Worm (Caenorhabditis elegans) whole organism, L3 larva: Measurements from ENCODE around the gene K02D3.2.

Experiments
- ceh-9 ChIP-seq: sonication (generic microtip); optimal IDR thresholded peaks from 2 replicates; lab custom pipeline; 2018; ENCODE audit warnings: missing biosample characterization, missing genetic modification characterization
- elt-3 ChIP-seq, 3 experiments: fragments of 150-350 bp in 1 of 3; sonication (generic microtip) in 2 of 3; optimal IDR thresholded peaks; 2 replicates in 2 of 3; 4 replicates in 1 of 3; lab custom pipeline; 2014 to 2017; ENCODE audit warnings: missing biosample characterization in 3 of 3, missing genetic modification characterization in 3 of 3
- fkh-10 ChIP-seq: sonication (generic microtip); optimal IDR thresholded peaks from 2 replicates; lab custom pipeline; 2017; ENCODE audit warnings: missing biosample characterization, missing genetic modification reagents, missing genetic modification characterization
- fos-1 ChIP-seq: fragments of 150-350 bp; optimal IDR thresholded peaks from 2 replicates; lab custom pipeline; 2014; ENCODE audit warnings: missing biosample characterization, missing genetic modification characterization
- nhr-11 ChIP-seq: fragments of 150-350 bp; optimal IDR thresholded peaks from 2 replicates; lab custom pipeline; 2014; ENCODE audit warnings: missing biosample characterization, missing genetic modification characterization
- nhr-23 ChIP-seq: fragments of 150-350 bp; optimal IDR thresholded peaks from 2 replicates; lab custom pipeline; 2014; ENCODE audit warnings: missing biosample characterization, missing genetic modification reagents, missing genetic modification characterization
- nhr-25 ChIP-seq: sonication (generic microtip); optimal IDR thresholded peaks from 2 replicates; lab custom pipeline; 2017; ENCODE audit warnings: missing biosample characterization, missing genetic modification characterization
- skn-1 ChIP-seq: fragments of 150-350 bp; optimal IDR thresholded peaks from 2 replicates; lab custom pipeline; 2014; ENCODE audit warnings: missing biosample characterization, missing genetic modification characterization
- tbx-2 ChIP-seq: sonication (generic microtip); optimal IDR thresholded peaks from 2 replicates; lab custom pipeline; 2016; ENCODE audit warnings: mild to moderate bottlenecking, missing genetic modification characterization, missing compliant biosample characterization
- unc-62 ChIP-seq: fragments of 150-350 bp; sonication (generic microtip); optimal IDR thresholded peaks from 4 replicates; lab custom pipeline; 2014; ENCODE audit warnings: missing biosample characterization, missing genetic modification reagents, missing genetic modification characterization

DNA sequence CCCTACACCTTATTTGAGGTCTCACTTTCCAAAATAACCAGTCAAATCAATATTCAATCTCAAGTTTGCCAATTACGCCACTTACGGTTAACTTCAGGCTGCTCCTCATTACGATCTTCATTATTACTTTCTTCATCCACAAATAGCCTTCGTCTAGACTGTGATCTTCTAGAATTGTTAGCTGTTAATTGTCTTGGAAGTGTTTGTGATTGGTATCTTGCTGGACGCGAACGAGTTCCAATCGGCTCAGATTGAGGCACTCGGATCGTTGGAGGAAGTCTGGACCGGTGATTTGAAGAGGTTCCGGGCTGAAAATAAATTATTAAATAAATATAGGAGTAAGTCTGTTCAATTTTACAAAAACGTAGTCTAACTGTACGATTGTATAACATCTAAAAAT is 44.9 kb downstream of the K02D3.2 start:
- no peak for TF ChIP-seq nhr-11
- no peak for TF ChIP-seq fos-1 (tag; lab: Kevin White, UChicago)
- no peak for TF ChIP-seq elt-3 (tag; optimal IDR thresholded peaks at IDR 0.05; lab: Kevin White, UChicago)
- TF ChIP-seq nhr-25 (tag; lab: Kevin White, UChicago), result no peak
- no peak for TF ChIP-seq skn-1 (tag; lab: Kevin White, UChicago)
- no peak for TF ChIP-seq tbx-2 (tag; lab: Kevin White, UChicago)
- TF ChIP-seq ceh-9, result no peak
- no peak for TF ChIP-seq unc-62 (GFP tag; lab: Kevin White, UChicago)
- TF ChIP-seq nhr-23 (tag; lab: Kevin White, UChicago), result no peak
- no peak for TF ChIP-seq fkh-10 (GFP tag; lab: Kevin White, UChicago)
